Worm (Caenorhabditis elegans) whole organism, midembryonic: ENCODE measurements around the gene taco-1.

Experiments
- T22C8.4 ChIP-seq: fragments of 200-800 bp; sonication (Bioruptor generic); IDR thresholded peaks from 2 replicates; pipeline ENCODE4 v1.3.6; 2022; ENCODE audit warnings: missing genetic modification characterization, missing compliant biosample characterization
- cog-1 ChIP-seq: sonication (generic microtip); optimal IDR thresholded peaks from 2 replicates; lab custom pipeline; 2016; ENCODE audit warnings: missing genetic modification characterization, missing compliant biosample characterization
- flt-1 ChIP-seq: fragments of 200-800 bp; sonication (Bioruptor generic); IDR thresholded peaks from 2 replicates; pipeline ENCODE4 v1.3.6; 2022; ENCODE audit warnings: missing genetic modification characterization, missing compliant biosample characterization
- klf-2 ChIP-seq: fragments of 200-800 bp; sonication (Bioruptor generic); conservative IDR thresholded peaks from 2 replicates; pipeline ENCODE4 v1.3.6; 2022; ENCODE audit warnings: missing genetic modification reagents, missing genetic modification characterization, missing compliant biosample characterization
- med-1 ChIP-seq: sonication (generic microtip); optimal IDR thresholded peaks from 2 replicates; lab custom pipeline; 2017; ENCODE audit warnings: missing genetic modification characterization, mild to moderate bottlenecking, missing compliant biosample characterization, antibody characterized with exemption, missing genetic modification reagents; ENCODE audit not compliant: insufficient read depth
- ref-1 ChIP-seq: fragments of 200-800 bp; sonication (Bioruptor generic); conservative IDR thresholded peaks from 2 replicates; pipeline ENCODE4 v1.3.6; 2022; ENCODE audit warnings: missing genetic modification reagents, missing genetic modification characterization, missing compliant biosample characterization
- tab-1 ChIP-seq: fragments of 200-800 bp; sonication (Bioruptor generic); IDR thresholded peaks from 2 replicates; pipeline ENCODE4 v1.3.6; 2022; ENCODE audit warnings: missing genetic modification characterization, missing compliant biosample characterization
- ztf-23 ChIP-seq: fragments of 200-800 bp; sonication (Bioruptor generic); IDR thresholded peaks from 2 replicates; pipeline ENCODE4 v1.3.6; 2022; ENCODE audit warnings: missing genetic modification reagents, missing genetic modification characterization, missing compliant biosample characterization
- ztf-29 ChIP-seq: fragments of 200-800 bp; sonication (Bioruptor generic); IDR thresholded peaks from 2 replicates; pipeline ENCODE4 v1.3.6; 2022; ENCODE audit warnings: missing genetic modification reagents, missing genetic modification characterization, missing compliant biosample characterization

DNA sequence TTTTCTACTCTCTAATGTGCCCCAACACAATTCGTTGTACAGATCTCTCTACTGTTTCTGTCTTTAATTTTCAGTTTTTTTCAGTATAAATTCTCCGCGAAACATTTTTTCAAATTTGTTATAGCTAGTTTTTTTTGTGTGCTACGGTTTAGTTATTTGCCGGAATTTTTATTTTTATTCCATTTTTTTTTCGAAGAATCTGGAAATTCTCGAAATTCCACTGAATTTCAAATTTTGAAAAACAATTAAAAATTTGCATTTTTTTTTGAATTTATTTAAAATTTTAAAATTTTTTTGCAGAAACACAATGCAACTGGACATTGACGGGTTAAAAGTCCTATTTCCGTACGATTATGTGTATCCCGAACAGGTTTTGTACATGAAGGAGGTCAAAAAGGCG lies 19.1 kb upstream of the taco-1 start, which contains the start of gene xpd-1:
- TF ChIP-seq flt-1 (GFP tag; lab: Robert Waterston, UW), result no peak
- TF ChIP-seq cog-1 (tag; lab: Kevin White, UChicago), result no peak
- TF ChIP-seq klf-2 (GFP tag; lab: Robert Waterston, UW), result no peak
- no peak for TF ChIP-seq T22C8.4 (GFP tag; lab: Robert Waterston, UW)
- no peak for TF ChIP-seq med-1 (GFP tag; lab: Kevin White, UChicago)
- TF ChIP-seq tab-1 (GFP tag; lab: Robert Waterston, UW), result no peak
- TF ChIP-seq ztf-23 (GFP tag; lab: Robert Waterston, UW), result no peak
- no peak for TF ChIP-seq ref-1 (GFP tag; lab: Robert Waterston, UW)
- TF ChIP-seq ztf-29 (GFP tag; lab: Robert Waterston, UW), result no peak
